Worm (Caenorhabditis elegans): ENCODE data around the gene R04E5.8.

ce11 chrX:8796699-8797282, 9.1 kb downstream of the R04E5.8 start, which contains the start of gene R04E5.7:
- TF ChIP-seq him-1 (tag; optimal IDR thresholded peaks at IDR 0.05) (peak; percentile 65), pbrm-1 (GFP tag; IDR thresholded peaks at IDR 0.05) (peak; percentile 89), ztf-22 (GFP tag; optimal IDR thresholded peaks at IDR 0.05) (no peak), nfya-1 (tag; optimal IDR thresholded peaks at IDR 0.05; ENCODE audit: borderline replicate concordance, insufficient read depth) (no peak), K11D2.4 (GFP tag; IDR thresholded peaks at IDR 0.05) (no peak), F37B4.10 (GFP tag; IDR thresholded peaks at IDR 0.05) (no peak), Y53F4B.3 (GFP tag; IDR thresholded peaks at IDR 0.05) (no peak), ccch-3 (GFP tag; optimal IDR thresholded peaks at IDR 0.05) (no peak), F49E8.2 (tag; optimal IDR thresholded peaks at IDR 0.05; ENCODE audit: insufficient read depth) (no peak), dox-1 (GFP tag; IDR thresholded peaks at IDR 0.05) (peak; percentile 66; the same call in 1 of the 2 replicates), ets-4 (GFP tag; optimal IDR thresholded peaks at IDR 0.05) (no peak), Y79H2A.3 (GFP tag; conservative IDR thresholded peaks at IDR 0.05) (no peak)

All from whole organism, young adult.